Fruit fly (Drosophila melanogaster): ENCODE data around the gene TrissinR.

Gene TrissinR

dm6 chr2L:5902898-5903297 lies 79.1 kb downstream of the TrissinR start:
- TF ChIP-seq CG32121 (GFP tag; IDR thresholded peaks at IDR 0.05) (no peak), CG9948 (tag; optimal IDR thresholded peaks at IDR 0.05) (no peak), CG34367 (tag; optimal IDR thresholded peaks at IDR 0.05) (no peak), CG10348 (GFP tag; IDR thresholded peaks at IDR 0.05) (no peak), Pif1B (GFP tag; optimal IDR thresholded peaks at IDR 0.05) (no peak), Ets98B (GFP tag; IDR thresholded peaks at IDR 0.05) (no peak), CG8301 (tag; optimal IDR thresholded peaks at IDR 0.05) (no peak), D1 (tag; optimal IDR thresholded peaks at IDR 0.05) (no peak), CG14655 (GFP tag; optimal IDR thresholded peaks at IDR 0.05) (no peak), CG13204 (GFP tag; optimal IDR thresholded peaks at IDR 0.05) (no peak), Snoo (tag; optimal IDR thresholded peaks at IDR 0.05) (no peak), CG17806 (tag; optimal IDR thresholded peaks at IDR 0.05) (no peak), Pif1A (GFP tag; optimal IDR thresholded peaks at IDR 0.05) (no peak), CG4496 (GFP tag; IDR thresholded peaks at IDR 0.05) (no peak)

DNA sequence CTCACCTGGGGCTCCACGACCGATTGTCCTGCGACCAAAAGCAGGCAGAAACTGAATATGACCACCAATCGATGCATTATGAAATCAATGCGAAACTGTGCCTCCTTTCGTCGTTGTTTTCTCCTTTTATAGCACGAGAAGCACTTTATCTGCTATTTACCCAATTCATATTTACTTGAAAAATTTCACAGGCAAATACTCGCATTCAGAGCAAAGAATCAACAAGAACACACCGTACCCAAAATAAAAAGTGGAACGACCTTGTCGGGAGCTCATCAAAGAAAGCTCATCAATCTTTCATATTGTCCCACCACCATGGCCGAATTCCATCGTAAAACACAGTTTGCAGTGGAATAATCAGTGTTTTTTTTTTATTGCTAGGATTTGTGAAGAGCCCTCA lies 80.8 kb downstream of the TrissinR start, which contains the start of gene CG9021:
Gene CG9021, minus strand, starts transcription at position 105 of the 400 bp plus-strand sequence.
- peak; percentile 27 for TF ChIP-seq Snoo (tag; optimal IDR thresholded peaks at IDR 0.05)
- no peak for TF ChIP-seq rn (GFP tag; IDR thresholded peaks at IDR 0.05)
